Worm (Caenorhabditis elegans): Measurements from ENCODE around the gene srtx-1.

srtx-1 gene

ce11 chrIV:7433858-7434257 lies 12.8 kb downstream of the srtx-1 start, which contains the start of gene B0496.11:
Gene B0496.11, minus strand, starts transcription at chrIV:7433958.
- TF ChIP-seq lin-14 (GFP tag; optimal IDR thresholded peaks at IDR 0.05), result no peak
- no peak for TF ChIP-seq xbp-1 (tag; optimal IDR thresholded peaks at IDR 0.05)
- no peak for TF ChIP-seq mep-1 (tag; optimal IDR thresholded peaks at IDR 0.05)
- TF ChIP-seq skn-1 (tag; optimal IDR thresholded peaks at IDR 0.05), result no peak
- TF ChIP-seq fkh-4 (tag; optimal IDR thresholded peaks at IDR 0.05; ENCODE audit: borderline replicate concordance), result no peak
- TF ChIP-seq lin-13 (GFP tag; optimal IDR thresholded peaks at IDR 0.05), result no peak
- no peak for TF ChIP-seq jun-1 (tag; optimal IDR thresholded peaks at IDR 0.05)
- no peak for TF ChIP-seq nhr-20 (tag; optimal IDR thresholded peaks at IDR 0.05)
- no peak for TF ChIP-seq zag-1 (tag; optimal IDR thresholded peaks at IDR 0.05)
- TF ChIP-seq ceh-8 (GFP tag; optimal IDR thresholded peaks at IDR 0.05), result no peak

- peak; percentile 8 for TF ChIP-seq blmp-1 (tag; optimal IDR thresholded peaks at IDR 0.05)
- no peak for TF ChIP-seq nhr-11 (tag; optimal IDR thresholded peaks at IDR 0.05)
Observed at ce11 chrIV:7439377-7439776, 18.4 kb downstream of the srtx-1 start.

ce11 chrIV:7440238-7440637 lies 19.2 kb downstream of the srtx-1 start:
- TF ChIP-seq blmp-1 (tag; optimal IDR thresholded peaks at IDR 0.05) (peak; percentile 97), irx-1 (tag; optimal IDR thresholded peaks at IDR 0.05) (no peak), elt-3 (tag; optimal IDR thresholded peaks at IDR 0.05) (peak in 4 of 6 experiments; percentile 1 to 77 (median 42))

ce11 chrIV:7445236-7445635 lies 24.2 kb downstream of the srtx-1 start, which contains the start of gene valv-1:
Gene valv-1, minus strand, starts transcription at chrIV:7445336.
- no peak for TF ChIP-seq pqm-1 (tag; optimal IDR thresholded peaks at IDR 0.05)
- TF ChIP-seq ceh-82 (tag; optimal IDR thresholded peaks at IDR 0.05), result no peak
- no peak for TF ChIP-seq ceh-63 (GFP tag; optimal IDR thresholded peaks at IDR 0.05)
- no peak for TF ChIP-seq lin-14 (GFP tag; optimal IDR thresholded peaks at IDR 0.05)
- no peak for TF ChIP-seq unc-62 (GFP tag; optimal IDR thresholded peaks at IDR 0.05)

ce11 chrIV:7445995-7446394 lies 25.0 kb downstream of the srtx-1 start, which contains the start of gene B0496.1:
Gene B0496.1, plus strand, starts transcription at chrIV:7446295.
- TF ChIP-seq zag-1 (tag; optimal IDR thresholded peaks at IDR 0.05) (no peak), nhr-90 (tag; optimal IDR thresholded peaks at IDR 0.05; ENCODE audit: poor library complexity) (no peak), isw-1 (GFP tag; IDR thresholded peaks at IDR 0.05) (no peak), blmp-1 (tag; optimal IDR thresholded peaks at IDR 0.05) (peak; percentile 41), lin-14 (GFP tag; optimal IDR thresholded peaks at IDR 0.05) (no peak)

- TF ChIP-seq lsy-2 (tag; optimal IDR thresholded peaks at IDR 0.05) (no peak), hlh-4 (tag; optimal IDR thresholded peaks at IDR 0.05) (no peak), nhr-90 (tag; optimal IDR thresholded peaks at IDR 0.05; ENCODE audit: poor library complexity) (no peak), egl-13 (tag; optimal IDR thresholded peaks at IDR 0.05) (no peak), C04F5.9 (tag; optimal IDR thresholded peaks at IDR 0.05) (no peak), hlh-17 (GFP tag; optimal IDR thresholded peaks at IDR 0.05; ENCODE audit: borderline replicate concordance) (no peak), skn-1 (tag; optimal IDR thresholded peaks at IDR 0.05) (no peak)
Observed at ce11 chrIV:7447556-7447955, 26.5 kb downstream of the srtx-1 start, which contains the start of gene B0496.2. Gene B0496.2, plus strand, starts transcription at chrIV:7447856.

- TF ChIP-seq nhr-237 (tag; optimal IDR thresholded peaks at IDR 0.05) (no peak), fkh-4 (tag; optimal IDR thresholded peaks at IDR 0.05; ENCODE audit: borderline replicate concordance) (no peak), ceh-88 (GFP tag; IDR thresholded peaks at IDR 0.05) (no peak), ama-1 (optimal IDR thresholded peaks at IDR 0.05) (no peak), aly-2 (tag; optimal IDR thresholded peaks at IDR 0.05) (no peak), irx-1 (tag; optimal IDR thresholded peaks at IDR 0.05) (no peak), Y116A8C.19 (tag; optimal IDR thresholded peaks at IDR 0.05; ENCODE audit: borderline replicate concordance) (no peak), unc-62 (GFP tag; optimal IDR thresholded peaks at IDR 0.05) (no peak)
Observed at ce11 chrIV:7451345-7451744, 30.3 kb downstream of the srtx-1 start, which contains the start of gene tes-1. Gene tes-1, minus strand, starts transcription at chrIV:7451445.

All from whole organism, L1 larva.